Worm (Caenorhabditis elegans) whole organism, L3 larva: ENCODE results near the gene T05A8.11.

Experiments
- R02D3.7 ChIP-seq: fragments of 150-350 bp; optimal IDR thresholded peaks from 2 replicates; lab custom pipeline; 2014; ENCODE audit warnings: missing biosample characterization, missing genetic modification characterization
- ZK546.5 ChIP-seq: sonication (generic microtip); optimal IDR thresholded peaks from 2 replicates; lab custom pipeline; 2017; ENCODE audit warnings: missing biosample characterization, missing genetic modification characterization
- aly-2 ChIP-seq: fragments of 150-350 bp; optimal IDR thresholded peaks from 2 replicates; lab custom pipeline; 2014; ENCODE audit warnings: missing biosample characterization, missing genetic modification characterization
- ama-1 ChIP-seq: fragments of 150-350 bp; optimal IDR thresholded peaks from 2 replicates; lab custom pipeline; 2018
- ceh-16 ChIP-seq: sonication (generic microtip); optimal IDR thresholded peaks from 2 replicates; lab custom pipeline; 2017; ENCODE audit warnings: missing biosample characterization, missing genetic modification characterization
- eor-1 ChIP-seq, 2 experiments: fragments of 150-350 bp; optimal IDR thresholded peaks; 2 replicates each; lab custom pipeline; 2014 to 2018; ENCODE audit warnings: missing biosample characterization in 2 of 2, missing genetic modification characterization in 2 of 2
- fkh-10 ChIP-seq: sonication (generic microtip); optimal IDR thresholded peaks from 2 replicates; lab custom pipeline; 2017; ENCODE audit warnings: missing biosample characterization, missing genetic modification reagents, missing genetic modification characterization
- nhr-11 ChIP-seq: fragments of 150-350 bp; optimal IDR thresholded peaks from 2 replicates; lab custom pipeline; 2014; ENCODE audit warnings: missing biosample characterization, missing genetic modification characterization
- pha-4 ChIP-seq: fragments of 150-350 bp; optimal IDR thresholded peaks from 2 replicates; lab custom pipeline; 2014; ENCODE audit warnings: missing biosample characterization, missing genetic modification reagents, missing genetic modification characterization
- unc-62 ChIP-seq: fragments of 150-350 bp; sonication (generic microtip); optimal IDR thresholded peaks from 4 replicates; lab custom pipeline; 2014; ENCODE audit warnings: missing biosample characterization, missing genetic modification reagents, missing genetic modification characterization

DNA sequence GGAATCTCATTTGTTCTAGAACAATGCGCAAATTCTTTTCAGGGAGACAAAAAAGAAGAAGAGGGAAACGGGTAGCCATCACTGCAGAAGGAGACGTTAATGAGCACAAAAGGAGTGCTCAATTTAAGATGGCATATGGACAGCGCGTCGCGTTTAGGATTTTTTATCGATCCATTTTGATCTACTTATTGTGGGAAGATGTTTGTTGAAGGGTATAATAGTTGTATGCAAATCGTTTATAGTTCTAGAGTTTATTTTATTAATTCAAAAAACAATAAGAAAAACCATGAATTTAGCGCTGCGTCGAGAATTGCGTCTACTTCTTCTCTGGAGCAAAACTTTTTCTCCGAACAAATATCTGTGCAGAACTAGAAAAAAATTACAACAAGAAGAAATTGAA is 48.1 kb upstream of the T05A8.11 start, which contains the start of gene sdz-9:
- no peak for TF ChIP-seq fkh-10
- no peak for TF ChIP-seq eor-1 (tag; optimal IDR thresholded peaks at IDR 0.05; lab: Kevin White, UChicago)
- no peak for TF ChIP-seq R02D3.7 (tag; lab: Kevin White, UChicago)
- TF ChIP-seq ZK546.5 (tag; lab: Kevin White, UChicago): no peak
- no peak for TF ChIP-seq ceh-16 (tag; lab: Kevin White, UChicago)
- TF ChIP-seq ama-1 (lab: Kevin White, UChicago): no peak
- no peak for TF ChIP-seq pha-4 (tag; lab: Kevin White, UChicago)
- TF ChIP-seq unc-62: no peak
- TF ChIP-seq nhr-11 (tag; lab: Kevin White, UChicago): no peak
- no peak for TF ChIP-seq aly-2 (tag; lab: Kevin White, UChicago)
